Worm (Caenorhabditis elegans) whole organism, midembryonic: ENCODE measurements around the gene ZK1086.3.

Experiments
- T22C8.4 ChIP-seq: fragments of 200-800 bp; sonication (Bioruptor generic); IDR thresholded peaks from 2 replicates; pipeline ENCODE4 v1.3.6; 2022; ENCODE audit warnings: missing genetic modification characterization, missing compliant biosample characterization
- cog-1 ChIP-seq: sonication (generic microtip); optimal IDR thresholded peaks from 2 replicates; lab custom pipeline; 2016; ENCODE audit warnings: missing genetic modification characterization, missing compliant biosample characterization
- flt-1 ChIP-seq: fragments of 200-800 bp; sonication (Bioruptor generic); IDR thresholded peaks from 2 replicates; pipeline ENCODE4 v1.3.6; 2022; ENCODE audit warnings: missing genetic modification characterization, missing compliant biosample characterization
- klf-2 ChIP-seq: fragments of 200-800 bp; sonication (Bioruptor generic); conservative IDR thresholded peaks from 2 replicates; pipeline ENCODE4 v1.3.6; 2022; ENCODE audit warnings: missing genetic modification reagents, missing genetic modification characterization, missing compliant biosample characterization

- TF ChIP-seq flt-1 (GFP tag; lab: Robert Waterston, UW) (peak; percentile 78), T22C8.4 (GFP tag; lab: Robert Waterston, UW) (no peak), klf-2 (no peak), cog-1 (tag; lab: Kevin White, UChicago) (no peak)
These were observed 8.6 kb upstream of the ZK1086.3 start for ce11 chrX:13782074-13782462.
